Worm (Caenorhabditis elegans): ENCODE data around the gene sri-9.
A peak's percentile ranks its signal among the peaks of the same experiment; 100 is the strongest.

Gene sri-9

ce11 chrV:17021361-17021760 is 20.1 kb downstream of the sri-9 start, which contains the start of gene F49H6.12:
Gene F49H6.12, minus strand, starts transcription at chrV:17021461.
- TF ChIP-seq nhr-48 (tag; optimal IDR thresholded peaks at IDR 0.05) (no peak), dmd-9 (GFP tag; IDR thresholded peaks at IDR 0.05) (no peak), arid-1 (GFP tag; conservative IDR thresholded peaks at IDR 0.05) (no peak), snpc-4 (tag; optimal IDR thresholded peaks at IDR 0.05) (no peak), nhr-76 (tag; optimal IDR thresholded peaks at IDR 0.05) (no peak), F10B5.3 (tag; optimal IDR thresholded peaks at IDR 0.05) (no peak), egl-43 (GFP tag; IDR thresholded peaks at IDR 0.05) (no peak), pqm-1 (tag; optimal IDR thresholded peaks at IDR 0.05) (no peak)

ce11 chrV:17022100-17022499 is 20.8 kb downstream of the sri-9 start:
- TF ChIP-seq egl-43 (GFP tag; IDR thresholded peaks at IDR 0.05), result 0 out of 2 replicates have a peak, but pooled peaks have one; percentile 34
- TF ChIP-seq nhr-42 (GFP tag; IDR thresholded peaks at IDR 0.05), result peak; percentile 36; the same call in 1 of the 2 replicates
- TF ChIP-seq set-16 (GFP tag; IDR thresholded peaks at IDR 0.05), result peak; percentile 92

ce11 chrV:17022613-17023322 is 21.5 kb downstream of the sri-9 start, which contains the start of the genes F49H6.8 and F49H6.5:
Gene F49H6.8, minus strand, starts transcription at chrV:17022663.
Gene F49H6.5, plus strand, starts transcription at chrV:17023241.
- TF ChIP-seq zip-2 (tag; optimal IDR thresholded peaks at IDR 0.05), result no peak
- TF ChIP-seq lin-39 (tag; optimal IDR thresholded peaks at IDR 0.05), result no peak
- no peak for TF ChIP-seq unc-62 (GFP tag; optimal IDR thresholded peaks at IDR 0.05 in 1 of 2)
- TF ChIP-seq unc-62 (tag; optimal IDR thresholded peaks at IDR 0.05), result no peak
- peak; percentile 64 for TF ChIP-seq nhr-28 (tag; optimal IDR thresholded peaks at IDR 0.05)
- TF ChIP-seq sdz-12 (GFP tag; optimal IDR thresholded peaks at IDR 0.05), result no peak
- TF ChIP-seq snpc-4 (tag; optimal IDR thresholded peaks at IDR 0.05), result no peak
- TF ChIP-seq lin-29 (GFP tag; IDR thresholded peaks at IDR 0.05), result no peak
- no peak for TF ChIP-seq lim-7 (GFP tag; IDR thresholded peaks at IDR 0.05)
- TF ChIP-seq T20F7.1 (GFP tag; optimal IDR thresholded peaks at IDR 0.05), result no peak
- no peak for TF ChIP-seq nhr-42 (GFP tag; IDR thresholded peaks at IDR 0.05)
- TF ChIP-seq rbr-2 (tag; optimal IDR thresholded peaks at IDR 0.05), result no peak
- TF ChIP-seq daf-19 (GFP tag; conservative IDR thresholded peaks at IDR 0.05), result no peak
- TF ChIP-seq aly-2 (tag; optimal IDR thresholded peaks at IDR 0.05), result no peak
- no peak for TF ChIP-seq tra-1 (GFP tag; IDR thresholded peaks at IDR 0.05)
- no peak for TF ChIP-seq spr-3 (GFP tag; optimal IDR thresholded peaks at IDR 0.05)
- peak; percentile 67; the same call in 1 of the 2 replicates for TF ChIP-seq php-3 (GFP tag; IDR thresholded peaks at IDR 0.05)
- TF ChIP-seq set-16 (GFP tag; IDR thresholded peaks at IDR 0.05), result no peak
- peak; percentile 52 for TF ChIP-seq dmd-6 (GFP tag; IDR thresholded peaks at IDR 0.05)
- TF ChIP-seq vab-7 (GFP tag; IDR thresholded peaks at IDR 0.05), result no peak

DNA sequence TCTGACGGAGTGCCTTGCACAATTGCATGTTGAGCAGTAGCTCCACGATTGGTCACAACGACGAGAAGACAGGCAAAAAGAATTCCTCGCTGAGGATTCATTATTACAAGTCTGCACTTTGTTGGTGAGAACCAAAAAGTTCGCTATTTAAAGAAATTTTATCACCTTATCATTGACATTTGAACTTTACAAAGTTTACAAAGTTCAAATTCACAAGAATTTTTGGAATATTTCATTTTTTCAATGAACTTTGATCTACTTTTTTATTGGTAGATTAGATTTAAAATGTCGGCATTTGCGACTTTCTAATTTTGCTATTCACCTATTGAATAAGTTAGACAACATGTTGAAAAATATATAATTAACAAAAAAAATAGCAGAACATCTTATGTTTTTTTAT is 25.0 kb downstream of the sri-9 start, which contains the start of gene F49H6.15:
Gene F49H6.15, minus strand, starts transcription at position 101 of the 400 bp plus-strand sequence.
- no peak for TF ChIP-seq aly-2 (tag; optimal IDR thresholded peaks at IDR 0.05)
- no peak for TF ChIP-seq Y5F2A.4 (GFP tag; optimal IDR thresholded peaks at IDR 0.05)
- no peak for TF ChIP-seq pqm-1 (tag; optimal IDR thresholded peaks at IDR 0.05)
- TF ChIP-seq D1046.2 (GFP tag; IDR thresholded peaks at IDR 0.05), result no peak
- no peak for TF ChIP-seq ceh-44 (GFP tag; IDR thresholded peaks at IDR 0.05)
- no peak for TF ChIP-seq madf-9 (GFP tag; conservative IDR thresholded peaks at IDR 0.05)
- TF ChIP-seq ctbp-1 (GFP tag; IDR thresholded peaks at IDR 0.05), result no peak
- no peak for TF ChIP-seq mep-1 (tag; optimal IDR thresholded peaks at IDR 0.05)
- no peak for TF ChIP-seq lsy-2 (tag; optimal IDR thresholded peaks at IDR 0.05)
- TF ChIP-seq lir-3 (tag; optimal IDR thresholded peaks at IDR 0.05), result no peak
- TF ChIP-seq daf-8 (GFP tag; IDR thresholded peaks at IDR 0.05), result no peak
- TF ChIP-seq R02D3.7 (tag; optimal IDR thresholded peaks at IDR 0.05), result no peak
- no peak for TF ChIP-seq F49E8.2 (tag; optimal IDR thresholded peaks at IDR 0.05; ENCODE audit: borderline replicate concordance)
- no peak for TF ChIP-seq nhr-10 (tag; optimal IDR thresholded peaks at IDR 0.05)
- no peak for TF ChIP-seq zip-11 (GFP tag; IDR thresholded peaks at IDR 0.05)
- TF ChIP-seq dmd-6 (GFP tag; IDR thresholded peaks at IDR 0.05), result no peak
